Worm (Caenorhabditis elegans) whole organism, mixed stage, embryonic: ENCODE measurements around the gene dhgd-1.

ENCODE experiments used
- M03D4.4 ChIP-seq: sonication (generic microtip); optimal IDR thresholded peaks from 2 replicates; lab custom pipeline; 2017; ENCODE audit warnings: mild to moderate bottlenecking, missing genetic modification characterization, missing compliant biosample characterization
- bed-3 ChIP-seq: fragments of 200-800 bp; sonication (Bioruptor generic); optimal IDR thresholded peaks from 3 replicates; lab custom pipeline; 2018; ENCODE audit warnings: mild to moderate bottlenecking, missing genetic modification characterization, moderate library complexity, missing compliant biosample characterization
- blmp-1 ChIP-seq: fragments of 150-350 bp; optimal IDR thresholded peaks from 2 replicates; lab custom pipeline; 2014; ENCODE audit warnings: missing biosample characterization, missing genetic modification characterization
- ceh-39 ChIP-seq: fragments of 150-350 bp; optimal IDR thresholded peaks from 2 replicates; lab custom pipeline; 2014; ENCODE audit warnings: missing biosample characterization, missing genetic modification characterization
- ceh-43 ChIP-seq: fragments of 200-800 bp; sonication (Bioruptor generic); optimal IDR thresholded peaks from 2 replicates; lab custom pipeline; 2018; ENCODE audit warnings: mild to moderate bottlenecking, missing genetic modification characterization, moderate library complexity, missing compliant biosample characterization
- ceh-83 ChIP-seq: fragments of 200-800 bp; sonication (Bioruptor generic); optimal IDR thresholded peaks from 2 replicates; lab custom pipeline; 2018; ENCODE audit warnings: mild to moderate bottlenecking, missing genetic modification characterization, missing compliant biosample characterization
- ces-1 ChIP-seq: fragments of 150-350 bp; optimal IDR thresholded peaks from 2 replicates; lab custom pipeline; 2014; ENCODE audit warnings: missing biosample characterization, missing genetic modification reagents, missing genetic modification characterization
- cnd-1 ChIP-seq: fragments of 200-800 bp; sonication (Bioruptor generic); optimal IDR thresholded peaks from 2 replicates; lab custom pipeline; 2018; ENCODE audit warnings: mild to moderate bottlenecking, missing genetic modification characterization, missing compliant biosample characterization
- drap-1 ChIP-seq: fragments of 200-800 bp; sonication (Bioruptor generic); optimal IDR thresholded peaks from 3 replicates; lab custom pipeline; 2018; ENCODE audit warnings: mild to moderate bottlenecking, missing genetic modification characterization, missing compliant biosample characterization
- elt-1 ChIP-seq: sonication (generic microtip); optimal IDR thresholded peaks from 2 replicates; lab custom pipeline; 2017; ENCODE audit warnings: missing genetic modification characterization, mild to moderate bottlenecking, missing compliant biosample characterization, antibody characterized with exemption, moderate library complexity, borderline replicate concordance; ENCODE audit not compliant: insufficient read depth
- elt-3 ChIP-seq: fragments of 150-350 bp; optimal IDR thresholded peaks from 2 replicates; lab custom pipeline; 2014; ENCODE audit warnings: missing biosample characterization, missing genetic modification characterization
- flh-1 ChIP-seq: fragments of 200-800 bp; sonication (Bioruptor generic); optimal IDR thresholded peaks from 2 replicates; lab custom pipeline; 2018; ENCODE audit warnings: mild to moderate bottlenecking, missing genetic modification characterization, moderate library complexity, missing compliant biosample characterization
- ham-2 ChIP-seq: fragments of 200-800 bp; sonication (Bioruptor generic); optimal IDR thresholded peaks from 2 replicates; lab custom pipeline; 2018; ENCODE audit warnings: mild to moderate bottlenecking, missing genetic modification characterization, missing compliant biosample characterization
- hlh-1 ChIP-seq: fragments of 150-350 bp; optimal IDR thresholded peaks from 2 replicates; lab custom pipeline; 2014; ENCODE audit warnings: missing biosample characterization, missing genetic modification reagents, missing genetic modification characterization
- lin-13 ChIP-seq: fragments of 150-350 bp; optimal IDR thresholded peaks from 2 replicates; lab custom pipeline; 2014; ENCODE audit warnings: missing biosample characterization, missing genetic modification characterization
- lin-32 ChIP-seq: fragments of 200-800 bp; sonication (Bioruptor generic); optimal IDR thresholded peaks from 2 replicates; lab custom pipeline; 2018; ENCODE audit warnings: mild to moderate bottlenecking, missing genetic modification characterization, missing compliant biosample characterization
- lsy-2 ChIP-seq: fragments of 150-350 bp; optimal IDR thresholded peaks from 2 replicates; lab custom pipeline; 2014; ENCODE audit warnings: missing biosample characterization, missing genetic modification characterization
- mab-5 ChIP-seq: fragments of 150-350 bp; optimal IDR thresholded peaks from 2 replicates; lab custom pipeline; 2014; ENCODE audit warnings: missing biosample characterization, missing genetic modification characterization
- mep-1 ChIP-seq: fragments of 150-350 bp; optimal IDR thresholded peaks from 2 replicates; lab custom pipeline; 2017; ENCODE audit warnings: missing biosample characterization, missing genetic modification reagents, missing genetic modification characterization, inconsistent platforms
- mls-2 ChIP-seq: sonication (generic microtip); optimal IDR thresholded peaks from 2 replicates; lab custom pipeline; 2016; ENCODE audit warnings: mild to moderate bottlenecking, missing genetic modification characterization, moderate library complexity, missing compliant biosample characterization
- nhr-12 ChIP-seq: fragments of 150-350 bp; optimal IDR thresholded peaks from 2 replicates; lab custom pipeline; 2014; ENCODE audit warnings: missing biosample characterization, missing genetic modification characterization
- nhr-2 ChIP-seq: fragments of 150-350 bp; optimal IDR thresholded peaks from 2 replicates; lab custom pipeline; 2014; ENCODE audit warnings: missing biosample characterization, missing genetic modification characterization
- nhr-237 ChIP-seq: fragments of 150-350 bp; optimal IDR thresholded peaks from 2 replicates; lab custom pipeline; 2014; ENCODE audit warnings: missing biosample characterization, missing genetic modification characterization
- nhr-28 ChIP-seq: fragments of 150-350 bp; optimal IDR thresholded peaks from 2 replicates; lab custom pipeline; 2014; ENCODE audit warnings: missing biosample characterization, missing genetic modification characterization
- nhr-76 ChIP-seq: sonication (generic microtip); optimal IDR thresholded peaks from 2 replicates; lab custom pipeline; 2017; ENCODE audit warnings: missing biosample characterization, missing genetic modification characterization
- pha-4 ChIP-seq: fragments of 150-350 bp; optimal IDR thresholded peaks from 2 replicates; lab custom pipeline; 2018; ENCODE audit warnings: missing biosample characterization, missing genetic modification reagents, missing genetic modification characterization
- sem-2 ChIP-seq: fragments of 200-800 bp; sonication (Bioruptor generic); optimal IDR thresholded peaks from 2 replicates; lab custom pipeline; 2018; ENCODE audit warnings: mild to moderate bottlenecking, missing genetic modification characterization, missing compliant biosample characterization
- snpc-4 ChIP-seq: fragments of 150-350 bp; optimal IDR thresholded peaks from 2 replicates; lab custom pipeline; 2014; ENCODE audit warnings: missing biosample characterization, missing genetic modification characterization
- sptf-1 ChIP-seq: sonication (generic microtip); optimal IDR thresholded peaks from 2 replicates; lab custom pipeline; 2017; ENCODE audit warnings: mild to moderate bottlenecking, missing genetic modification characterization, moderate library complexity, missing compliant biosample characterization
- tbx-8 ChIP-seq: fragments of 200-800 bp; sonication (Bioruptor generic); optimal IDR thresholded peaks from 2 replicates; lab custom pipeline; 2018; ENCODE audit warnings: mild to moderate bottlenecking, missing genetic modification characterization, moderate library complexity, missing compliant biosample characterization
- unc-120 ChIP-seq: sonication (generic microtip); optimal IDR thresholded peaks from 2 replicates; lab custom pipeline; 2017; ENCODE audit warnings: missing genetic modification characterization, missing compliant biosample characterization; ENCODE audit not compliant: poor library complexity, severe bottlenecking
- unc-39 ChIP-seq: fragments of 150-350 bp; optimal IDR thresholded peaks from 2 replicates; lab custom pipeline; 2014; ENCODE audit warnings: missing biosample characterization, missing genetic modification characterization
- unc-62 ChIP-seq: fragments of 150-350 bp; optimal IDR thresholded peaks from 2 replicates; lab custom pipeline; 2014; ENCODE audit warnings: missing biosample characterization, missing genetic modification reagents, missing genetic modification characterization
- zip-8 ChIP-seq: fragments of 150-350 bp; optimal IDR thresholded peaks from 2 replicates; lab custom pipeline; 2014; ENCODE audit warnings: missing biosample characterization, missing genetic modification characterization
- ztf-11 ChIP-seq: fragments of 150-350 bp; optimal IDR thresholded peaks from 2 replicates; lab custom pipeline; 2014; ENCODE audit warnings: missing biosample characterization, missing genetic modification characterization

The dhgd-1 gene

ce11 chrII:11537115-11537514 is 14.8 kb downstream of the dhgd-1 start:
- TF ChIP-seq cnd-1 (tag; lab: Kevin White, UChicago) (peak; percentile 52), pha-4 (no peak), nhr-12 (tag; lab: Kevin White, UChicago) (no peak), tbx-8 (no peak), zip-8 (tag; lab: Kevin White, UChicago) (no peak), ceh-43 (GFP tag; lab: Kevin White, UChicago) (no peak), M03D4.4 (no peak), flh-1 (GFP tag; lab: Kevin White, UChicago) (no peak), mep-1 (tag; lab: Kevin White, UChicago) (peak; percentile 62), lsy-2 (no peak), ceh-39 (tag; lab: Kevin White, UChicago) (peak; percentile 76), elt-1 (tag; lab: Kevin White, UChicago) (no peak), nhr-28 (tag; lab: Kevin White, UChicago) (no peak), snpc-4 (tag; lab: Kevin White, UChicago) (no peak), ham-2 (peak; percentile 37), nhr-2 (tag; lab: Kevin White, UChicago) (peak; percentile 46), nhr-237 (no peak), lin-32 (GFP tag; lab: Kevin White, UChicago) (no peak), drap-1 (GFP tag; lab: Kevin White, UChicago) (no peak), unc-62 (GFP tag; lab: Kevin White, UChicago) (peak; percentile 67), sem-2 (GFP tag; lab: Kevin White, UChicago) (no peak), blmp-1 (tag; lab: Kevin White, UChicago) (no peak), unc-120 (tag; lab: Kevin White, UChicago) (peak; percentile 6), hlh-1 (tag; lab: Kevin White, UChicago) (peak; percentile 60), elt-3 (tag; lab: Kevin White, UChicago) (no peak), lin-13 (tag; lab: Kevin White, UChicago) (no peak), unc-39 (tag; lab: Kevin White, UChicago) (no peak), mab-5 (tag; lab: Kevin White, UChicago) (no peak), ceh-83 (no peak), ces-1 (GFP tag; lab: Kevin White, UChicago) (no peak), sptf-1 (tag; lab: Kevin White, UChicago) (peak; percentile 89), mls-2 (tag; lab: Kevin White, UChicago) (peak; percentile 40), bed-3 (GFP tag; lab: Kevin White, UChicago) (no peak), ztf-11 (tag; lab: Kevin White, UChicago) (no peak), nhr-76 (tag; lab: Kevin White, UChicago) (no peak)
- TF ChIP-seq, all 35 proteins: peak for 10

ce11 chrII:11536505-11536904 is 15.4 kb downstream of the dhgd-1 start:
- TF ChIP-seq snpc-4 (tag; lab: Kevin White, UChicago) (no peak), ceh-43 (GFP tag; lab: Kevin White, UChicago) (no peak), nhr-12 (tag; lab: Kevin White, UChicago) (no peak), ceh-39 (tag; lab: Kevin White, UChicago) (no peak), ces-1 (GFP tag; lab: Kevin White, UChicago) (peak; percentile 36), elt-3 (tag; lab: Kevin White, UChicago) (no peak)

DNA sequence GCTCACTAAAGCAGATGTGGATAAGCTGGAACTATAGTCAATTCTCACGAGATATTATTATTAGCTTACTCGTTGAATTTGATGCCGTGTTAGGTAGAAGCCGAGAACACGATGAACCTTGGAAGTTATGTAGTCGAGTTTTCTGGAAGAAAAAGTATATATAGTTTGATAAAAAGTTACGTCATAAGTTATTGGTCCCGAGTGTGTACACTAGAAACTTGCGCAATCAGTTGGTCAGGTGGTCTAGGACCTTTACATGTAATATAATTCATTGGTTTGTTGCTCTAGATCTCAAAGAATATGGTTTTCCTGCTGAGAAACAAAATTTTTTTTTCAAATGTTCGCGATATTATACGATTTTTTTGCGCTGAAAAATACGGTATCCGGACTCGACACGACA is 16.0 kb downstream of the dhgd-1 start:
- TF ChIP-seq lin-13 (tag; lab: Kevin White, UChicago) (no peak), zip-8 (tag; lab: Kevin White, UChicago) (peak; percentile 99)
- TF ChIP-seq, all 35 proteins: peak for 1

DNA sequence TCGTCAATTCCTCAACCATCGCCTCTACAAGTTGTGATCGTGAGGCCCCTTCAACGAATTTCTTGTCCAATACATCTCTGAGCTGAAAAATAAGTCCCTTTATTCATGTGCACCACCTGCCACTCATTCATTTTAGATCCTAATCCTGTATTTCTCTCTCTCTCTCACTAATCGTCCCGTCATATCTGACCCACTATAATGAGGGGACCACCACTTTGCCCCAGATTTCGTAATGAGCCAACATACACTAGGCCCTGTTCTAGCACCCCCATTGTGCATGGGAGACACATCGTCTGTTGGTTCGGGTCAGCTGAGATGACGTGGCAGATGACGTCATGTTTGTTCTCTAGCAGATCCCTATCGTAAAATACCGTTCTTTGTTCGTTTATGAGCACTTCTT is 16.5 kb downstream of the dhgd-1 start:
- TF ChIP-seq cnd-1 (tag; lab: Kevin White, UChicago) (peak; percentile 66), blmp-1 (tag; lab: Kevin White, UChicago) (no peak), hlh-1 (tag; lab: Kevin White, UChicago) (no peak), pha-4 (no peak), ceh-43 (GFP tag; lab: Kevin White, UChicago) (peak; percentile 20), lsy-2 (no peak), lin-13 (tag; lab: Kevin White, UChicago) (no peak), ztf-11 (tag; lab: Kevin White, UChicago) (peak; percentile 22), sptf-1 (tag; lab: Kevin White, UChicago) (peak; percentile 76), nhr-2 (tag; lab: Kevin White, UChicago) (peak; percentile 82), ceh-83 (no peak), lin-32 (GFP tag; lab: Kevin White, UChicago) (no peak), drap-1 (GFP tag; lab: Kevin White, UChicago) (peak; percentile 61), nhr-76 (tag; lab: Kevin White, UChicago) (no peak), ces-1 (GFP tag; lab: Kevin White, UChicago) (peak; percentile 35), unc-120 (tag; lab: Kevin White, UChicago) (no peak), tbx-8 (no peak), sem-2 (GFP tag; lab: Kevin White, UChicago) (peak; percentile 40), mab-5 (tag; lab: Kevin White, UChicago) (no peak), mep-1 (tag; lab: Kevin White, UChicago) (no peak), mls-2 (tag; lab: Kevin White, UChicago) (peak; percentile 73), unc-39 (tag; lab: Kevin White, UChicago) (no peak), unc-62 (GFP tag; lab: Kevin White, UChicago) (peak; percentile 45), flh-1 (GFP tag; lab: Kevin White, UChicago) (no peak), nhr-28 (tag; lab: Kevin White, UChicago) (no peak), snpc-4 (tag; lab: Kevin White, UChicago) (no peak), M03D4.4 (no peak), elt-1 (tag; lab: Kevin White, UChicago) (no peak), ceh-39 (tag; lab: Kevin White, UChicago) (peak; percentile 41), nhr-12 (tag; lab: Kevin White, UChicago) (no peak)
